Worm (Caenorhabditis elegans) whole organism, L4/young adult: ENCODE data around the gene H35B03.2.

Source experiments
- W03F9.2 ChIP-seq: fragments of 150-350 bp; optimal IDR thresholded peaks from 2 replicates; lab custom pipeline; 2014; ENCODE audit warnings: missing biosample characterization, missing genetic modification characterization
- dao-5 ChIP-seq: sonication (generic microtip); optimal IDR thresholded peaks from 2 replicates; lab custom pipeline; 2016; ENCODE audit warnings: missing genotype, missing genetic modification characterization, moderate library complexity, missing compliant biosample characterization
- him-1 ChIP-seq: sonication (generic microtip); optimal IDR thresholded peaks from 2 replicates; lab custom pipeline; 2016; ENCODE audit warnings: missing genotype, missing genetic modification reagents, missing genetic modification characterization, missing compliant biosample characterization

The H35B03.2 gene

ce11 chrIV:5753954-5754543 is 22.6 kb upstream of the H35B03.2 start:
- TF ChIP-seq W03F9.2 (tag; lab: Kevin White, UChicago) (no peak), him-1 (tag; lab: Kevin White, UChicago) (no peak)

ce11 chrIV:5753253-5753652 is 21.8 kb upstream of the H35B03.2 start:
- TF ChIP-seq him-1 (tag; lab: Kevin White, UChicago) (no peak), W03F9.2 (tag; lab: Kevin White, UChicago) (no peak), dao-5 (no peak)

ce11 chrIV:5752704-5753103 is 21.2 kb upstream of the H35B03.2 start:
- TF ChIP-seq W03F9.2 (tag; lab: Kevin White, UChicago) (no peak), him-1 (tag; lab: Kevin White, UChicago) (no peak), dao-5 (no peak)

ce11 chrIV:5751997-5752396 is 20.5 kb upstream of the H35B03.2 start:
- no peak for TF ChIP-seq W03F9.2 (tag; lab: Kevin White, UChicago)
- TF ChIP-seq him-1 (tag; lab: Kevin White, UChicago): no peak
- TF ChIP-seq dao-5: no peak

- TF ChIP-seq him-1 (tag; lab: Kevin White, UChicago): no peak
- no peak for TF ChIP-seq W03F9.2 (tag; lab: Kevin White, UChicago)
- TF ChIP-seq dao-5: no peak
These were observed 18.4 kb upstream of the H35B03.2 start for ce11 chrIV:5749874-5750273.

- TF ChIP-seq W03F9.2 (tag; lab: Kevin White, UChicago): no peak
- no peak for TF ChIP-seq him-1 (tag; lab: Kevin White, UChicago)
- no peak for TF ChIP-seq dao-5
These were observed 12.6 kb upstream of the H35B03.2 start, which contains the start of gene C45E5.1 for ce11 chrIV:5744114-5744513. Gene C45E5.1, plus strand, starts transcription at chrIV:5744403.

- TF ChIP-seq dao-5 (no peak), him-1 (tag; lab: Kevin White, UChicago) (no peak), W03F9.2 (tag; lab: Kevin White, UChicago) (no peak)
These were observed 9.6 kb upstream of the H35B03.2 start, which contains the start of gene chil-11 for ce11 chrIV:5741045-5741444. Gene chil-11, plus strand, starts transcription at chrIV:5741345.

- no peak for TF ChIP-seq him-1 (tag; lab: Kevin White, UChicago)
- no peak for TF ChIP-seq W03F9.2 (tag; lab: Kevin White, UChicago)
- TF ChIP-seq dao-5: no peak
These were observed 3.2 kb upstream of the H35B03.2 start, which contains the start of gene cpg-18 for ce11 chrIV:5734720-5735119. Gene cpg-18, plus strand, starts transcription at chrIV:5735020.

- TF ChIP-seq him-1 (tag; lab: Kevin White, UChicago) (no peak), W03F9.2 (tag; lab: Kevin White, UChicago) (no peak), dao-5 (no peak)
These were observed 6.2 kb downstream of the H35B03.2 start, which contains the start of gene H35B03.1 for ce11 chrIV:5725300-5725699. Gene H35B03.1, plus strand, starts transcription at chrIV:5725600.

ce11 chrIV:5723659-5724058 is 7.8 kb downstream of the H35B03.2 start:
- TF ChIP-seq him-1 (tag; lab: Kevin White, UChicago) (no peak), W03F9.2 (tag; lab: Kevin White, UChicago) (no peak)

ce11 chrIV:5715341-5716112 is 15.9 kb downstream of the H35B03.2 start:
- TF ChIP-seq W03F9.2 (tag; lab: Kevin White, UChicago) (no peak), dao-5 (no peak), him-1 (tag; lab: Kevin White, UChicago) (no peak)

ce11 chrIV:5708796-5709195 is 22.7 kb downstream of the H35B03.2 start, which contains the start of gene C55C3.1:
Gene C55C3.1, plus strand, starts transcription at chrIV:5709096.
- TF ChIP-seq W03F9.2 (tag; lab: Kevin White, UChicago) (no peak), dao-5 (no peak), him-1 (tag; lab: Kevin White, UChicago) (no peak)

- TF ChIP-seq dao-5 (no peak), W03F9.2 (tag; lab: Kevin White, UChicago) (no peak)
These were observed 24.9 kb downstream of the H35B03.2 start for ce11 chrIV:5706603-5707002.

- TF ChIP-seq W03F9.2 (tag; lab: Kevin White, UChicago): no peak
- TF ChIP-seq him-1 (tag; lab: Kevin White, UChicago): no peak
- no peak for TF ChIP-seq dao-5
These were observed 27.6 kb downstream of the H35B03.2 start for ce11 chrIV:5703917-5704316.
